Worm (Caenorhabditis elegans) whole organism, young adult: ENCODE measurements around the gene pinn-1.

Experiments
- B0261.1 ChIP-seq: sonication (generic microtip); optimal IDR thresholded peaks from 2 replicates; lab custom pipeline; 2016; ENCODE audit warnings: mild to moderate bottlenecking, missing genetic modification characterization, moderate library complexity, missing compliant biosample characterization
- C06A6.2 ChIP-seq: fragments of 200-800 bp; sonication (Bioruptor generic); conservative IDR thresholded peaks from 2 replicates; pipeline ENCODE4 v1.3.6; 2022; ENCODE audit warnings: missing genetic modification characterization, missing compliant biosample characterization
- F23B12.7 ChIP-seq: sonication (generic microtip); optimal IDR thresholded peaks from 2 replicates; lab custom pipeline; 2017; ENCODE audit warnings: missing genetic modification characterization, mild to moderate bottlenecking, missing compliant biosample characterization, antibody characterized with exemption, moderate library complexity; ENCODE audit not compliant: insufficient read depth
- F52B5.7 ChIP-seq: sonication (generic microtip); optimal IDR thresholded peaks from 2 replicates; lab custom pipeline; 2016; ENCODE audit warnings: mild to moderate bottlenecking, missing genetic modification characterization, missing compliant biosample characterization
- F55B11.4 ChIP-seq: sonication (generic microtip); optimal IDR thresholded peaks from 2 replicates; lab custom pipeline; 2016; ENCODE audit warnings: missing compliant biosample characterization, missing genetic modification characterization, borderline replicate concordance; ENCODE audit not compliant: insufficient read depth
- F57A8.1 ChIP-seq: fragments of 200-800 bp; sonication (Bioruptor generic); optimal IDR thresholded peaks from 2 replicates; lab custom pipeline; 2018; ENCODE audit warnings: mild to moderate bottlenecking, missing genetic modification characterization, moderate library complexity, missing compliant biosample characterization
- F57C9.4 ChIP-seq: sonication (generic microtip); optimal IDR thresholded peaks from 2 replicates; lab custom pipeline; 2017; ENCODE audit warnings: mild to moderate bottlenecking, missing genetic modification characterization, missing compliant biosample characterization
- K11D2.4 ChIP-seq: fragments of 200-800 bp; sonication (Bioruptor generic); IDR thresholded peaks from 2 replicates; pipeline ENCODE4 v1.3.6; 2022; ENCODE audit warnings: missing genetic modification reagents, missing genetic modification characterization, missing compliant biosample characterization
- T26A5.8 ChIP-seq: sonication (generic microtip); optimal IDR thresholded peaks from 2 replicates; lab custom pipeline; 2016; ENCODE audit warnings: missing genetic modification characterization, missing compliant biosample characterization
- Y67H2A.10 ChIP-seq: fragments of 200-800 bp; sonication (Bioruptor generic); conservative IDR thresholded peaks from 2 replicates; pipeline ENCODE4 v1.3.6; 2022; ENCODE audit warnings: missing genetic modification reagents, missing genetic modification characterization, missing compliant biosample characterization
- Y79H2A.3 ChIP-seq: fragments of 200-800 bp; sonication (Bioruptor generic); conservative IDR thresholded peaks from 2 replicates; pipeline ENCODE4 v1.3.6; 2022; ENCODE audit warnings: missing genetic modification reagents, missing genetic modification characterization, missing compliant biosample characterization
- Y95B8A.8 ChIP-seq: fragments of 200-800 bp; sonication (Bioruptor generic); IDR thresholded peaks from 2 replicates; pipeline ENCODE4 v1.3.6; 2022; ENCODE audit warnings: missing genetic modification reagents, missing genetic modification characterization, missing compliant biosample characterization
- ZK185.1 ChIP-seq: sonication (generic microtip); optimal IDR thresholded peaks from 2 replicates; lab custom pipeline; 2016; ENCODE audit warnings: mild to moderate bottlenecking, missing genetic modification characterization, missing compliant biosample characterization; ENCODE audit not compliant: poor library complexity, severe bottlenecking
- aptf-3 ChIP-seq: fragments of 200-800 bp; sonication (Bioruptor generic); IDR thresholded peaks from 2 replicates; pipeline ENCODE4 v1.3.6; 2022; ENCODE audit warnings: missing genetic modification characterization, missing compliant biosample characterization
- attf-5 ChIP-seq: fragments of 200-800 bp; sonication (Bioruptor generic); optimal IDR thresholded peaks from 2 replicates; lab custom pipeline; 2018; ENCODE audit warnings: mild to moderate bottlenecking, missing genetic modification characterization, missing compliant biosample characterization
- ceh-79 ChIP-seq: sonication (generic microtip); optimal IDR thresholded peaks from 2 replicates; lab custom pipeline; 2017; ENCODE audit warnings: mild to moderate bottlenecking, missing genetic modification characterization, missing compliant biosample characterization
- chd-7 ChIP-seq: sonication (generic microtip); optimal IDR thresholded peaks from 2 replicates; lab custom pipeline; 2016; ENCODE audit warnings: mild to moderate bottlenecking, missing genetic modification characterization, moderate library complexity, missing compliant biosample characterization
- die-1 ChIP-seq: sonication (generic microtip); optimal IDR thresholded peaks from 2 replicates; lab custom pipeline; 2016; ENCODE audit warnings: missing genotype, mild to moderate bottlenecking, missing genetic modification characterization, missing compliant biosample characterization
- dpl-1 ChIP-seq: fragments of 150-350 bp; optimal IDR thresholded peaks from 2 replicates; lab custom pipeline; 2014; ENCODE audit warnings: missing biosample characterization, missing genetic modification reagents, missing genetic modification characterization
- egl-44 ChIP-seq: fragments of 200-800 bp; sonication (Bioruptor generic); IDR thresholded peaks from 2 replicates; pipeline ENCODE4 v1.3.6; 2022; ENCODE audit warnings: missing genetic modification reagents, missing genetic modification characterization, missing compliant biosample characterization
- egrh-3 ChIP-seq: fragments of 200-800 bp; sonication (Bioruptor generic); IDR thresholded peaks from 2 replicates; pipeline ENCODE4 v1.3.6; 2022; ENCODE audit warnings: missing genetic modification reagents, missing genetic modification characterization, missing compliant biosample characterization
- ekl-4 ChIP-seq: fragments of 200-800 bp; sonication (Bioruptor generic); IDR thresholded peaks from 2 replicates; pipeline ENCODE4 v1.3.6; 2022; ENCODE audit warnings: missing genetic modification reagents, missing genetic modification characterization, missing compliant biosample characterization
- hlh-12 ChIP-seq: sonication (generic microtip); optimal IDR thresholded peaks from 2 replicates; lab custom pipeline; 2016; ENCODE audit warnings: missing genetic modification characterization, missing compliant biosample characterization
- hlh-26 ChIP-seq: fragments of 200-800 bp; sonication (Bioruptor generic); conservative IDR thresholded peaks from 2 replicates; pipeline ENCODE4 v1.3.6; 2022; ENCODE audit warnings: missing genetic modification reagents, missing genetic modification characterization, missing compliant biosample characterization
- hmg-1.2 ChIP-seq: fragments of 200-800 bp; sonication (Bioruptor generic); IDR thresholded peaks from 2 replicates; pipeline ENCODE4 v1.3.6; 2022; ENCODE audit warnings: missing genetic modification reagents, missing genetic modification characterization, missing compliant biosample characterization
- hmg-20 ChIP-seq: fragments of 200-800 bp; sonication (Bioruptor generic); IDR thresholded peaks from 2 replicates; pipeline ENCODE4 v1.3.6; 2022; ENCODE audit warnings: missing genetic modification reagents, missing genetic modification characterization, missing compliant biosample characterization
- hrde-1 ChIP-seq: sonication (generic microtip); optimal IDR thresholded peaks from 2 replicates; lab custom pipeline; 2016; ENCODE audit warnings: missing genetic modification characterization, mild to moderate bottlenecking, missing compliant biosample characterization, moderate library complexity, missing genotype, missing genetic modification reagents, borderline replicate concordance
- let-526 ChIP-seq: fragments of 200-800 bp; sonication (Bioruptor generic); IDR thresholded peaks from 2 replicates; pipeline ENCODE4 v1.3.6; 2022; ENCODE audit warnings: missing genetic modification reagents, missing genetic modification characterization, missing compliant biosample characterization
- nfya-1 ChIP-seq: sonication (generic microtip); optimal IDR thresholded peaks from 2 replicates; lab custom pipeline; 2017; ENCODE audit warnings: antibody characterized with exemption, missing compliant biosample characterization, missing genetic modification characterization, borderline replicate concordance; ENCODE audit not compliant: insufficient read depth
- nfya-2 ChIP-seq: fragments of 200-800 bp; sonication (Bioruptor generic); IDR thresholded peaks from 2 replicates; pipeline ENCODE4 v1.3.6; 2022; ENCODE audit warnings: missing genetic modification reagents, missing genetic modification characterization, missing compliant biosample characterization
- rcor-1 ChIP-seq: fragments of 200-800 bp; sonication (Bioruptor generic); IDR thresholded peaks from 2 replicates; pipeline ENCODE4 v1.3.6; 2022; ENCODE audit warnings: missing genetic modification reagents, missing genetic modification characterization, missing compliant biosample characterization
- snpc-1.1 ChIP-seq: sonication (generic microtip); optimal IDR thresholded peaks from 2 replicates; lab custom pipeline; 2017; ENCODE audit warnings: missing genetic modification characterization, mild to moderate bottlenecking, missing compliant biosample characterization, antibody characterized with exemption, moderate library complexity, missing genotype, missing genetic modification reagents; ENCODE audit not compliant: insufficient read depth
- snpc-3.4 ChIP-seq: sonication (generic microtip); optimal IDR thresholded peaks from 2 replicates; lab custom pipeline; 2017; ENCODE audit warnings: missing genetic modification characterization, mild to moderate bottlenecking, missing compliant biosample characterization, antibody characterized with exemption, moderate library complexity, missing genotype, missing genetic modification reagents
- snpc-4 ChIP-seq, 5 experiments: fragments of 150-350 bp in 1 of 5; sonication (generic microtip) in 4 of 5; optimal IDR thresholded peaks; 2 replicates each; lab custom pipeline; 2014 to 2018; ENCODE audit warnings: missing genetic modification characterization in 5 of 5, missing biosample characterization in 3 of 5, antibody characterized with exemption in 2 of 5, mild to moderate bottlenecking in 2 of 5, missing compliant biosample characterization in 2 of 5, missing genotype in 2 of 5, moderate library complexity in 2 of 5, missing genetic modification reagents in 1 of 5
- tlf-1 ChIP-seq: fragments of 200-800 bp; sonication (Bioruptor generic); optimal IDR thresholded peaks from 2 replicates; lab custom pipeline; 2018; ENCODE audit warnings: mild to moderate bottlenecking, missing genetic modification characterization, missing compliant biosample characterization
- unc-130 ChIP-seq: sonication (generic microtip); optimal IDR thresholded peaks from 2 replicates; lab custom pipeline; 2016; ENCODE audit warnings: missing genetic modification reagents, missing genetic modification characterization, missing compliant biosample characterization
- zfh-2 ChIP-seq: fragments of 200-800 bp; sonication (Bioruptor generic); conservative IDR thresholded peaks from 2 replicates; pipeline ENCODE4 v1.3.6; 2022; ENCODE audit warnings: missing genetic modification reagents, missing genetic modification characterization, missing compliant biosample characterization
- ztf-22 ChIP-seq: fragments of 200-800 bp; sonication (Bioruptor generic); optimal IDR thresholded peaks from 2 replicates; lab custom pipeline; 2018; ENCODE audit warnings: mild to moderate bottlenecking, missing genetic modification characterization, moderate library complexity, missing compliant biosample characterization
- ztf-26 ChIP-seq: sonication (generic microtip); optimal IDR thresholded peaks from 2 replicates; lab custom pipeline; 2017; ENCODE audit warnings: missing genetic modification characterization, missing compliant biosample characterization
- ztf-28 ChIP-seq: fragments of 200-800 bp; sonication (Bioruptor generic); IDR thresholded peaks from 2 replicates; pipeline ENCODE4 v1.3.6; 2022; ENCODE audit warnings: missing genetic modification reagents, missing genetic modification characterization, missing compliant biosample characterization
- ztf-3 ChIP-seq: fragments of 200-800 bp; sonication (Bioruptor generic); optimal IDR thresholded peaks from 2 replicates; lab custom pipeline; 2018; ENCODE audit warnings: mild to moderate bottlenecking, missing genetic modification characterization, missing compliant biosample characterization

The pinn-1 gene

ce11 chrII:2931564-2931963 lies 42.8 kb upstream of the pinn-1 start:
- TF ChIP-seq ceh-79 (no peak), F57A8.1 (GFP tag; lab: Kevin White, UChicago) (no peak), T26A5.8 (no peak), nfya-2 (GFP tag; lab: Robert Waterston, UW) (no peak), zfh-2 (GFP tag; lab: Robert Waterston, UW) (peak; percentile 62; the same call in 1 of the 2 replicates), F52B5.7 (tag; lab: Kevin White, UChicago) (no peak), hlh-26 (no peak)

DNA sequence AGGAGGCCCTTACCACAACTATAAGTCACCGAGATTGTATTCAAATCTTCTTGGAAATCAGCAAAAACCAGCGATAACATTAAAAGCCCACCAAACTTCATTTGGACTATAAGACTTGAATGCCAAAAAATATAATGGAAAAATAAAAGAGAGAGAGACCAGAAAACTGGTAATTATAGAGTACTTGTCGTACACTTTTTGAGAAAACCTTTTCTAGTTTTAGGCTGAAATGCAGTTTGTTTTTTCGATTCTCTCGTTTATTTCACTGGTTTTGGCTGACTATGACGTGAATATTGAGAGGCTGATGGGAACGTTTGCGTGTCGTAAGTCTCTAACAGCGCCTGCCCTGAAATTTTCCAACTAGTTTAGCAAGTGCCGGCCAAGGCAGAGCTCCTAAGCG lies 41.7 kb upstream of the pinn-1 start, which contains the start of the genes irld-64 and irld-63:
TSS of gene irld-64 (minus strand) at position 101 of the 400 bp plus-strand sequence.
TSS of gene irld-63 (plus strand) at position 230 of the 400 bp plus-strand sequence.
- TF ChIP-seq hmg-20 (GFP tag; lab: Robert Waterston, UW) (no peak), snpc-4 (GFP tag; optimal IDR thresholded peaks at IDR 0.05; lab: Kevin White, UChicago) (no peak), snpc-4 (tag; optimal IDR thresholded peaks at IDR 0.05; lab: Kevin White, UChicago) (no peak), nfya-1 (tag; lab: Kevin White, UChicago) (no peak), Y67H2A.10 (GFP tag; lab: Robert Waterston, UW) (no peak), Y79H2A.3 (GFP tag; lab: Robert Waterston, UW) (no peak), ztf-26 (tag; lab: Kevin White, UChicago) (no peak), K11D2.4 (GFP tag; lab: Robert Waterston, UW) (no peak), let-526 (GFP tag; lab: Robert Waterston, UW) (no peak), F57C9.4 (tag; lab: Kevin White, UChicago) (no peak), hrde-1 (tag; lab: Kevin White, UChicago) (no peak), egrh-3 (no peak), unc-130 (GFP tag; lab: Kevin White, UChicago) (no peak), rcor-1 (no peak), attf-5 (GFP tag; lab: Kevin White, UChicago) (no peak), ztf-22 (GFP tag; lab: Kevin White, UChicago) (no peak), ztf-3 (GFP tag; lab: Kevin White, UChicago) (no peak), aptf-3 (GFP tag; lab: Robert Waterston, UW) (no peak), F52B5.7 (tag; lab: Kevin White, UChicago) (no peak), ekl-4 (no peak), C06A6.2 (no peak)

- TF ChIP-seq zfh-2 (GFP tag; lab: Robert Waterston, UW) (peak; percentile 81), snpc-3.4 (tag; lab: Kevin White, UChicago) (no peak), hlh-12 (tag; lab: Kevin White, UChicago) (no peak), B0261.1 (tag; lab: Kevin White, UChicago) (no peak), die-1 (tag; lab: Kevin White, UChicago) (no peak), dpl-1 (GFP tag; lab: Kevin White, UChicago) (no peak), chd-7 (tag; lab: Kevin White, UChicago) (no peak), ztf-28 (GFP tag; lab: Robert Waterston, UW) (0 out of 2 replicates have a peak, but pooled peaks have one; percentile 10), Y95B8A.8 (GFP tag; lab: Robert Waterston, UW) (no peak), F55B11.4 (tag; lab: Kevin White, UChicago) (no peak), F23B12.7 (tag; lab: Kevin White, UChicago) (no peak), rcor-1 (no peak), hmg-1.2 (GFP tag; lab: Robert Waterston, UW) (no peak), tlf-1 (GFP tag; lab: Kevin White, UChicago) (no peak), nfya-2 (GFP tag; lab: Robert Waterston, UW) (no peak), snpc-1.1 (tag; lab: Kevin White, UChicago) (peak; percentile 54), egl-44 (GFP tag; lab: Robert Waterston, UW) (no peak), Y67H2A.10 (GFP tag; lab: Robert Waterston, UW) (no peak), ZK185.1 (no peak), hmg-20 (GFP tag; lab: Robert Waterston, UW) (no peak)
These were observed 41.0 kb upstream of the pinn-1 start for ce11 chrII:2929846-2930245.
